Worm (Caenorhabditis elegans): ENCODE results near the gene nhr-159.

The nhr-159 gene

ce11 chrV:3878223-3878622, at the start of gene nhr-159:
nhr-159 (minus strand) TSS chrV:3878323.
- TF ChIP-seq fos-1 (tag; optimal IDR thresholded peaks at IDR 0.05) (no peak), ces-1 (GFP tag; optimal IDR thresholded peaks at IDR 0.05) (no peak), skn-1 (tag; optimal IDR thresholded peaks at IDR 0.05) (no peak), fkh-4 (tag; optimal IDR thresholded peaks at IDR 0.05; ENCODE audit: borderline replicate concordance) (no peak), nhr-85 (tag) (no peak), vab-15 (tag; optimal IDR thresholded peaks at IDR 0.05) (no peak)

- TF ChIP-seq efl-1 (optimal IDR thresholded peaks at IDR 0.05) = no peak
- TF ChIP-seq efl-1 (GFP tag; optimal IDR thresholded peaks at IDR 0.05 in 1 of 2) = no peak
- no peak for TF ChIP-seq nhr-76 (tag; optimal IDR thresholded peaks at IDR 0.05)
- TF ChIP-seq nhr-11 (tag; optimal IDR thresholded peaks at IDR 0.05) = no peak
- TF ChIP-seq ceh-88 (GFP tag; IDR thresholded peaks at IDR 0.05) = no peak
- TF ChIP-seq egl-27 (tag; optimal IDR thresholded peaks at IDR 0.05) = no peak
- no peak for TF ChIP-seq lin-35 (GFP tag; optimal IDR thresholded peaks at IDR 0.05)
- TF ChIP-seq hlh-17 (GFP tag; optimal IDR thresholded peaks at IDR 0.05; ENCODE audit: borderline replicate concordance) = no peak
- TF ChIP-seq Y116A8C.19 (tag; optimal IDR thresholded peaks at IDR 0.05; ENCODE audit: borderline replicate concordance) = no peak
- no peak for TF ChIP-seq lin-15B (tag; optimal IDR thresholded peaks at IDR 0.05)
Measured at ce11 chrV:3927522-3927921, 49.4 kb upstream of the nhr-159 start.

ce11 chrV:3922547-3922946, 44.4 kb upstream of the nhr-159 start:
- TF ChIP-seq ces-1 (GFP tag; optimal IDR thresholded peaks at IDR 0.05) = no peak
- TF ChIP-seq nhr-47 (tag; optimal IDR thresholded peaks at IDR 0.05) = no peak
- no peak for TF ChIP-seq unc-62 (GFP tag; optimal IDR thresholded peaks at IDR 0.05)
- TF ChIP-seq C16A3.4 (tag; optimal IDR thresholded peaks at IDR 0.05) = no peak
- no peak for TF ChIP-seq mdl-1 (tag; optimal IDR thresholded peaks at IDR 0.05)
- no peak for TF ChIP-seq C34B4.2 (tag; optimal IDR thresholded peaks at IDR 0.05)
- TF ChIP-seq nhr-84 (tag; optimal IDR thresholded peaks at IDR 0.05) = no peak
- TF ChIP-seq pag-3 (tag; optimal IDR thresholded peaks at IDR 0.05; ENCODE audit: borderline replicate concordance, insufficient read depth) = no peak

ce11 chrV:3921635-3922034, 43.5 kb upstream of the nhr-159 start, which contains the start of gene srx-65:
srx-65 (plus strand) TSS chrV:3921935.
- TF ChIP-seq efl-1 (optimal IDR thresholded peaks at IDR 0.05) (no peak), efl-1 (GFP tag; optimal IDR thresholded peaks at IDR 0.05 in 1 of 2) (peak in 1 of 2 experiments; percentile 36), ztf-4 (tag; optimal IDR thresholded peaks at IDR 0.05) (no peak)

- no peak for TF ChIP-seq lin-39 (tag; optimal IDR thresholded peaks at IDR 0.05)
Measured at ce11 chrV:3919289-3919688, 41.2 kb upstream of the nhr-159 start, which contains the start of gene srx-66. srx-66 (plus strand) TSS chrV:3919589.

- TF ChIP-seq unc-30 (tag; optimal IDR thresholded peaks at IDR 0.05) (no peak), egl-27 (tag; optimal IDR thresholded peaks at IDR 0.05) (no peak), nhr-90 (tag; optimal IDR thresholded peaks at IDR 0.05; ENCODE audit: poor library complexity) (no peak), pqm-1 (tag; optimal IDR thresholded peaks at IDR 0.05) (no peak), ets-5 (GFP tag; IDR thresholded peaks at IDR 0.05) (no peak), tbx-2 (tag; optimal IDR thresholded peaks at IDR 0.05) (no peak), nhr-12 (tag; optimal IDR thresholded peaks at IDR 0.05) (no peak), irx-1 (tag; optimal IDR thresholded peaks at IDR 0.05) (no peak)
Measured at ce11 chrV:3916480-3916879, 38.4 kb upstream of the nhr-159 start, which contains the start of gene srx-67. srx-67 (plus strand) TSS chrV:3916780.

ce11 chrV:3913131-3913530, 35.0 kb upstream of the nhr-159 start:
- TF ChIP-seq fkh-4 (tag; optimal IDR thresholded peaks at IDR 0.05; ENCODE audit: borderline replicate concordance) (no peak), grh-1 (GFP tag; IDR thresholded peaks at IDR 0.05) (no peak), aha-1 (tag; optimal IDR thresholded peaks at IDR 0.05) (no peak), ceh-8 (GFP tag; optimal IDR thresholded peaks at IDR 0.05) (no peak), unc-98 (GFP tag; IDR thresholded peaks at IDR 0.05) (no peak), zag-1 (tag; optimal IDR thresholded peaks at IDR 0.05) (no peak), nhr-11 (tag; optimal IDR thresholded peaks at IDR 0.05) (no peak), rnt-1 (tag; optimal IDR thresholded peaks at IDR 0.05) (no peak), unc-30 (tag; optimal IDR thresholded peaks at IDR 0.05) (no peak), C04F5.9 (tag; optimal IDR thresholded peaks at IDR 0.05) (no peak), ceh-82 (tag; optimal IDR thresholded peaks at IDR 0.05) (no peak), nhr-20 (tag; optimal IDR thresholded peaks at IDR 0.05) (no peak), unc-86 (tag; optimal IDR thresholded peaks at IDR 0.05) (no peak), hlh-17 (GFP tag; optimal IDR thresholded peaks at IDR 0.05; ENCODE audit: borderline replicate concordance) (no peak), swsn-7 (tag; optimal IDR thresholded peaks at IDR 0.05) (no peak)

Data from whole organism, L1 larva.